Worm (Caenorhabditis elegans) whole organism, midembryonic: Measurements from ENCODE around the gene F35C11.4.
A peak's percentile ranks its signal among the peaks of the same experiment; 100 is the strongest.

Experiments
- T22C8.4 ChIP-seq: fragments of 200-800 bp; sonication (Bioruptor generic); IDR thresholded peaks from 2 replicates; pipeline ENCODE4 v1.3.6; 2022; ENCODE audit warnings: missing genetic modification characterization, missing compliant biosample characterization
- cog-1 ChIP-seq: sonication (generic microtip); optimal IDR thresholded peaks from 2 replicates; lab custom pipeline; 2016; ENCODE audit warnings: missing genetic modification characterization, missing compliant biosample characterization
- flt-1 ChIP-seq: fragments of 200-800 bp; sonication (Bioruptor generic); IDR thresholded peaks from 2 replicates; pipeline ENCODE4 v1.3.6; 2022; ENCODE audit warnings: missing genetic modification characterization, missing compliant biosample characterization
- med-1 ChIP-seq: sonication (generic microtip); optimal IDR thresholded peaks from 2 replicates; lab custom pipeline; 2017; ENCODE audit warnings: missing genetic modification characterization, mild to moderate bottlenecking, missing compliant biosample characterization, antibody characterized with exemption, missing genetic modification reagents; ENCODE audit not compliant: insufficient read depth
- ref-1 ChIP-seq: fragments of 200-800 bp; sonication (Bioruptor generic); conservative IDR thresholded peaks from 2 replicates; pipeline ENCODE4 v1.3.6; 2022; ENCODE audit warnings: missing genetic modification reagents, missing genetic modification characterization, missing compliant biosample characterization
- tab-1 ChIP-seq: fragments of 200-800 bp; sonication (Bioruptor generic); IDR thresholded peaks from 2 replicates; pipeline ENCODE4 v1.3.6; 2022; ENCODE audit warnings: missing genetic modification characterization, missing compliant biosample characterization
- ztf-23 ChIP-seq: fragments of 200-800 bp; sonication (Bioruptor generic); IDR thresholded peaks from 2 replicates; pipeline ENCODE4 v1.3.6; 2022; ENCODE audit warnings: missing genetic modification reagents, missing genetic modification characterization, missing compliant biosample characterization
- ztf-29 ChIP-seq: fragments of 200-800 bp; sonication (Bioruptor generic); IDR thresholded peaks from 2 replicates; pipeline ENCODE4 v1.3.6; 2022; ENCODE audit warnings: missing genetic modification reagents, missing genetic modification characterization, missing compliant biosample characterization

DNA sequence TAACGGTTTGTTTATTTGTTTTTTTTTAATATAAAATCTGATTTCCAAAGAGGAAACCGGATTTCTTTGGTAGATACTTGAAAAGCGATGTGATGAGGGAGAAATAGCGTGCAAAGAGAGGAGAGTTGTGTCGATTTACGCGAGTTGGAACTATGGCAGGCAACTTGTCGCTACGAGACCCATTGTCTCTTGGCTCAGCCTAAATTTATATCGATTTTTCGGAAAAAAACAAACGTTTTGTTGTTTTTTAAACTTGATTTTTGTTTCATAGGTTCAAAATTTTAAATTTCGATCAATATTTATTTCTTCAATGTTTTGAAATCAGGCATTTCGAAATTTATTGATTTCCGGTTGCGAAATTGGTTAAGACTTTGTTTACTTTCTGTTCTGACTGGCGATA lies 32.4 kb upstream of the F35C11.4 start, which contains the start of gene M110.3:
- TF ChIP-seq cog-1 (tag; lab: Kevin White, UChicago), result no peak
- TF ChIP-seq ztf-23 (GFP tag; lab: Robert Waterston, UW), result no peak
- TF ChIP-seq ref-1, result no peak
- TF ChIP-seq ztf-29 (GFP tag; lab: Robert Waterston, UW), result no peak
- peak; percentile 63; the same call in 1 of the 2 replicates for TF ChIP-seq T22C8.4 (GFP tag; lab: Robert Waterston, UW)
- no peak for TF ChIP-seq med-1
- no peak for TF ChIP-seq flt-1
- no peak for TF ChIP-seq tab-1 (GFP tag; lab: Robert Waterston, UW)
